Fruit fly (Drosophila melanogaster): ENCODE data around the gene CG31140.

Gene CG31140

dm6 chr3R:24007775-24008506 is 45.0 kb downstream of the CG31140 start:
- no peak for TF ChIP-seq Mio (GFP tag; optimal IDR thresholded peaks at IDR 0.05)
- TF ChIP-seq foxo (GFP tag; optimal IDR thresholded peaks at IDR 0.05) = peak in 1 of 2 experiments; percentile 35
- TF ChIP-seq Abd-B (GFP tag; optimal IDR thresholded peaks at IDR 0.05) = no peak
- TF ChIP-seq woc (GFP tag; optimal IDR thresholded peaks at IDR 0.05) = no peak
- TF ChIP-seq ey (GFP tag; optimal IDR thresholded peaks at IDR 0.05) = no peak

dm6 chr3R:24008887-24009286 is 45.9 kb downstream of the CG31140 start:
- TF ChIP-seq CrebA (GFP tag; optimal IDR thresholded peaks at IDR 0.05; ENCODE audit: borderline replicate concordance) = no peak
- TF ChIP-seq Vsx2 (GFP tag; optimal IDR thresholded peaks at IDR 0.05; ENCODE audit: partially characterized antibody) = no peak
- no peak for TF ChIP-seq Hr78 (GFP tag; optimal IDR thresholded peaks at IDR 0.05)
- no peak for TF ChIP-seq Dfd (GFP tag; optimal IDR thresholded peaks at IDR 0.05)
- no peak for TF ChIP-seq dmrt93B (GFP tag; optimal IDR thresholded peaks at IDR 0.05)
- no peak for TF ChIP-seq woc (GFP tag; optimal IDR thresholded peaks at IDR 0.05)
- TF ChIP-seq brk (GFP tag; optimal IDR thresholded peaks at IDR 0.05) = no peak
- TF ChIP-seq h (GFP tag; optimal IDR thresholded peaks at IDR 0.05) = no peak
- no peak for TF ChIP-seq rgr (GFP tag; optimal IDR thresholded peaks at IDR 0.05)
- no peak for TF ChIP-seq dsf (GFP tag; optimal IDR thresholded peaks at IDR 0.05; ENCODE audit: borderline replicate concordance)
- TF ChIP-seq pan (optimal IDR thresholded peaks at IDR 0.05) = no peak
- TF ChIP-seq CG9705 (GFP tag; optimal IDR thresholded peaks at IDR 0.05) = no peak
- no peak for TF ChIP-seq GATAd (GFP tag; optimal IDR thresholded peaks at IDR 0.05)
- TF ChIP-seq psq (GFP tag; optimal IDR thresholded peaks at IDR 0.05) = no peak
- no peak for TF ChIP-seq CG32264 (GFP tag; optimal IDR thresholded peaks at IDR 0.05)
- TF ChIP-seq foxo (GFP tag; optimal IDR thresholded peaks at IDR 0.05) = no peak
- TF ChIP-seq Hr83 (GFP tag; optimal IDR thresholded peaks at IDR 0.05; ENCODE audit: poor library complexity, severe bottlenecking) = no peak
- no peak for TF ChIP-seq Hnf4 (GFP tag; optimal IDR thresholded peaks at IDR 0.05)

dm6 chr3R:24010637-24011214 is 47.7 kb downstream of the CG31140 start:
- TF ChIP-seq psq (GFP tag; optimal IDR thresholded peaks at IDR 0.05) = peak; percentile 2
- peak; percentile 16 for TF ChIP-seq Sp1 (GFP tag; optimal IDR thresholded peaks at IDR 0.05)
- TF ChIP-seq Dif (GFP tag; optimal IDR thresholded peaks at IDR 0.05; ENCODE audit: partially characterized antibody) = no peak
- no peak for TF ChIP-seq dmrt93B (GFP tag; optimal IDR thresholded peaks at IDR 0.05)
- no peak for TF ChIP-seq CrebA (GFP tag; optimal IDR thresholded peaks at IDR 0.05; ENCODE audit: borderline replicate concordance)
- TF ChIP-seq dsf (GFP tag; optimal IDR thresholded peaks at IDR 0.05; ENCODE audit: borderline replicate concordance) = no peak
- TF ChIP-seq h (GFP tag; optimal IDR thresholded peaks at IDR 0.05) = peak; percentile 49
- TF ChIP-seq dl (GFP tag; optimal IDR thresholded peaks at IDR 0.05; ENCODE audit: insufficient read depth in 1 of 2, partially characterized antibody in 2 of 2) = no peak
- no peak for TF ChIP-seq sage (GFP tag; optimal IDR thresholded peaks at IDR 0.05)
- TF ChIP-seq woc (GFP tag; optimal IDR thresholded peaks at IDR 0.05) = no peak
- TF ChIP-seq foxo (GFP tag; optimal IDR thresholded peaks at IDR 0.05) = peak in 1 of 2 experiments; percentile 37
- no peak for TF ChIP-seq lola (GFP tag; optimal IDR thresholded peaks at IDR 0.05)
- peak; percentile 27 for TF ChIP-seq OdsH (GFP tag; optimal IDR thresholded peaks at IDR 0.05)
- TF ChIP-seq Hr83 (GFP tag; optimal IDR thresholded peaks at IDR 0.05; ENCODE audit: poor library complexity, severe bottlenecking) = no peak
- TF ChIP-seq Mio (GFP tag; optimal IDR thresholded peaks at IDR 0.05) = no peak
- no peak for TF ChIP-seq tai (GFP tag; optimal IDR thresholded peaks at IDR 0.05)
- peak; percentile 5 for TF ChIP-seq br (GFP tag; optimal IDR thresholded peaks at IDR 0.05)
- TF ChIP-seq N (GFP tag; optimal IDR thresholded peaks at IDR 0.05) = no peak
- no peak for TF ChIP-seq usp (GFP tag; optimal IDR thresholded peaks at IDR 0.05)
- no peak for TF ChIP-seq GATAd (GFP tag; optimal IDR thresholded peaks at IDR 0.05)
- peak; percentile 33 for TF ChIP-seq HLH106 (tag; optimal IDR thresholded peaks at IDR 0.05)
- no peak for TF ChIP-seq Vsx2 (GFP tag; optimal IDR thresholded peaks at IDR 0.05; ENCODE audit: partially characterized antibody)
- TF ChIP-seq Dfd (GFP tag; optimal IDR thresholded peaks at IDR 0.05) = no peak
- TF ChIP-seq sv (GFP tag; optimal IDR thresholded peaks at IDR 0.05) = no peak
- TF ChIP-seq brk (GFP tag; optimal IDR thresholded peaks at IDR 0.05) = no peak
- no peak for TF ChIP-seq Jra (GFP tag; optimal IDR thresholded peaks at IDR 0.05)
- TF ChIP-seq rgr (GFP tag; optimal IDR thresholded peaks at IDR 0.05) = peak; percentile 32
- TF ChIP-seq Abd-B (GFP tag; optimal IDR thresholded peaks at IDR 0.05) = no peak
- no peak for TF ChIP-seq CG32264 (GFP tag; optimal IDR thresholded peaks at IDR 0.05)
- no peak for TF ChIP-seq Myc (optimal IDR thresholded peaks at IDR 0.05)
- peak; percentile 21 for TF ChIP-seq fru (GFP tag; optimal IDR thresholded peaks at IDR 0.05)
- no peak for TF ChIP-seq Hnf4 (GFP tag; optimal IDR thresholded peaks at IDR 0.05)
- no peak for TF ChIP-seq CG9705 (GFP tag; optimal IDR thresholded peaks at IDR 0.05)
- TF ChIP-seq Rel (GFP tag; optimal IDR thresholded peaks at IDR 0.05) = no peak
- TF ChIP-seq Rel (tag; optimal IDR thresholded peaks at IDR 0.05) = no peak
- TF ChIP-seq ey (GFP tag; optimal IDR thresholded peaks at IDR 0.05) = no peak
- no peak for TF ChIP-seq pan (optimal IDR thresholded peaks at IDR 0.05)
- TF ChIP-seq jim (GFP tag; optimal IDR thresholded peaks at IDR 0.05) = no peak
- no peak for TF ChIP-seq Hr78 (GFP tag; optimal IDR thresholded peaks at IDR 0.05)
